Worm (Caenorhabditis elegans) whole organism, L3 larva: ENCODE data around the gene krr-1.

Experiments used
- ZK546.5 ChIP-seq: sonication (generic microtip); optimal IDR thresholded peaks from 2 replicates; lab custom pipeline; 2017; ENCODE audit warnings: missing biosample characterization, missing genetic modification characterization
- ceh-82 ChIP-seq: fragments of 150-350 bp; optimal IDR thresholded peaks from 2 replicates; lab custom pipeline; 2014; ENCODE audit warnings: missing biosample characterization, missing genetic modification characterization
- fos-1 ChIP-seq: fragments of 150-350 bp; optimal IDR thresholded peaks from 2 replicates; lab custom pipeline; 2014; ENCODE audit warnings: missing biosample characterization, missing genetic modification characterization
- jun-1 ChIP-seq: fragments of 150-350 bp; optimal IDR thresholded peaks from 2 replicates; lab custom pipeline; 2014; ENCODE audit warnings: missing biosample characterization, missing genetic modification reagents, missing genetic modification characterization
- nfya-1 ChIP-seq: sonication (generic microtip); optimal IDR thresholded peaks from 2 replicates; lab custom pipeline; 2017; ENCODE audit warnings: missing genetic modification characterization, mild to moderate bottlenecking, missing compliant biosample characterization, antibody characterized with exemption, moderate library complexity; ENCODE audit not compliant: insufficient read depth
- nhr-11 ChIP-seq: fragments of 150-350 bp; optimal IDR thresholded peaks from 2 replicates; lab custom pipeline; 2014; ENCODE audit warnings: missing biosample characterization, missing genetic modification characterization
- nhr-12 ChIP-seq: fragments of 150-350 bp; optimal IDR thresholded peaks from 2 replicates; lab custom pipeline; 2014; ENCODE audit warnings: missing biosample characterization, missing genetic modification characterization
- zag-1 ChIP-seq: fragments of 150-350 bp; optimal IDR thresholded peaks from 2 replicates; lab custom pipeline; 2014; ENCODE audit warnings: missing biosample characterization, missing genetic modification characterization
- ztf-4 ChIP-seq: fragments of 150-350 bp; optimal IDR thresholded peaks from 2 replicates; lab custom pipeline; 2014; ENCODE audit warnings: missing biosample characterization, missing genetic modification characterization

- TF ChIP-seq ceh-82 (no peak), ztf-4 (tag; lab: Kevin White, UChicago) (no peak), jun-1 (tag; lab: Kevin White, UChicago) (no peak), ZK546.5 (tag; lab: Kevin White, UChicago) (no peak), nhr-11 (tag; lab: Kevin White, UChicago) (no peak), fos-1 (no peak), zag-1 (no peak), nfya-1 (tag; lab: Kevin White, UChicago) (no peak), nhr-12 (tag; lab: Kevin White, UChicago) (no peak)
Observed at ce11 chrV:7279090-7279489, 48.1 kb downstream of the krr-1 start, which contains the start of gene C13A2.4.
